Fruit fly (Drosophila melanogaster) whole organism: Measurements from ENCODE around the gene hob.

Experiments used
- CG8478 ChIP-seq: fragments of >200 bp; optimal IDR thresholded peaks from 2 replicates; lab custom pipeline; 2018; ENCODE audit warnings: inconsistent platforms
- Dll ChIP-seq: fragments of >200 bp; optimal IDR thresholded peaks from 2 replicates; lab custom pipeline; 2017
- EcR ChIP-seq, 2 experiments: fragments of >200 bp; optimal IDR thresholded peaks; 2 replicates each; lab custom pipeline; 2017; ENCODE audit warnings: missing biosample characterization in 2 of 2, missing genetic modification characterization in 2 of 2, missing genetic modification reagents in 2 of 2
- pan ChIP-seq: fragments of >200 bp; optimal IDR thresholded peaks from 2 replicates; lab custom pipeline; 2017
- psq ChIP-seq: fragments of >200 bp; optimal IDR thresholded peaks from 2 replicates; lab custom pipeline; 2017
- usp ChIP-seq: fragments of >200 bp; optimal IDR thresholded peaks from 2 replicates; lab custom pipeline; 2017; ENCODE audit warnings: missing biosample characterization, missing genetic modification characterization, mixed read lengths

DNA sequence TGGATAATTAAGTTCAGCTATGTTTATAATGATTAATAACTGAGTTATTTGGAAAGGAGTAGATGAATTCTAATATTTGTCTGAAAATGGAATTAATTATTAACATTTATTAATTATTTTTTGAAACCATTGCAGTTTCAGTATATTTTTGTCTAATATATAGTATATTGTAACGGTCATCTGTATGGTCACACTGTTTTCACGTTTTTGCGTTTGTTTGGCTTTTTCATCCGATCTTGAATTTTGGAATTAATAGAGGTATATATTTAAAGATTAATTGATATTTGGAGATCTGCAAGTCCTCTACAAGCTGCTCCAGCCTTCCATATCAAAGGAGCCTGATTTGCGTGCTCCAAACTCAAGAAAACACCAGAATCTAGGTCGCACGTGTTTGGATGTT is 49.6 kb downstream of the hob start, which contains the start of the genes CG32278 and CG32281:
- TF ChIP-seq CG8478 (no peak), pan (lab: Kevin White, UChicago) (no peak), Dll (lab: Kevin White, UChicago) (no peak), psq (lab: Kevin White, UChicago) (no peak), usp (GFP tag; lab: Kevin White, UChicago) (no peak), EcR (GFP tag; optimal IDR thresholded peaks at IDR 0.05; lab: Kevin White, UChicago) (no peak)
